Worm (Caenorhabditis elegans) whole organism, L2 larva: Measurements from ENCODE around the gene srw-51.

ENCODE experiments used
- F13H6.1 ChIP-seq: sonication (generic microtip); optimal IDR thresholded peaks from 2 replicates; lab custom pipeline; 2016; ENCODE audit warnings: missing genetic modification characterization, missing compliant biosample characterization
- R02D3.7 ChIP-seq: fragments of 150-350 bp; optimal IDR thresholded peaks from 2 replicates; lab custom pipeline; 2014; ENCODE audit warnings: missing biosample characterization, missing genetic modification characterization
- alr-1 ChIP-seq: fragments of 150-350 bp; optimal IDR thresholded peaks from 2 replicates; lab custom pipeline; 2014; ENCODE audit warnings: missing biosample characterization, missing genetic modification characterization
- blmp-1 ChIP-seq: sonication (generic microtip); optimal IDR thresholded peaks from 2 replicates; lab custom pipeline; 2017; ENCODE audit warnings: missing genetic modification characterization, mild to moderate bottlenecking, missing compliant biosample characterization, antibody characterized with exemption, moderate library complexity; ENCODE audit not compliant: insufficient read depth
- ceh-16 ChIP-seq: fragments of 150-350 bp; optimal IDR thresholded peaks from 2 replicates; lab custom pipeline; 2014; ENCODE audit warnings: missing biosample characterization, missing genetic modification characterization
- ceh-82 ChIP-seq: fragments of 150-350 bp; optimal IDR thresholded peaks from 2 replicates; lab custom pipeline; 2014; ENCODE audit warnings: missing biosample characterization, missing genetic modification characterization
- crh-2 ChIP-seq: sonication (generic microtip); optimal IDR thresholded peaks from 2 replicates; lab custom pipeline; 2017; ENCODE audit warnings: missing biosample characterization, missing genetic modification characterization
- dmd-4 ChIP-seq: sonication (generic microtip); optimal IDR thresholded peaks from 2 replicates; lab custom pipeline; 2017; ENCODE audit warnings: missing biosample characterization, missing genetic modification characterization
- elt-1 ChIP-seq: fragments of 150-350 bp; optimal IDR thresholded peaks from 2 replicates; lab custom pipeline; 2014; ENCODE audit warnings: missing biosample characterization, missing genetic modification characterization
- elt-3 ChIP-seq: sonication (generic microtip); optimal IDR thresholded peaks from 2 replicates; lab custom pipeline; 2017; ENCODE audit warnings: missing biosample characterization, missing genetic modification characterization
- gmeb-1 ChIP-seq: fragments of 150-350 bp; optimal IDR thresholded peaks from 2 replicates; lab custom pipeline; 2014; ENCODE audit warnings: missing biosample characterization, missing genetic modification characterization
- lin-13 ChIP-seq: fragments of 150-350 bp; optimal IDR thresholded peaks from 2 replicates; lab custom pipeline; 2014; ENCODE audit warnings: missing biosample characterization, missing genetic modification reagents, missing genetic modification characterization
- lin-39 ChIP-seq: fragments of 150-350 bp; optimal IDR thresholded peaks from 2 replicates; lab custom pipeline; 2014; ENCODE audit warnings: missing biosample characterization, missing genetic modification reagents, missing genetic modification characterization
- lsy-2 ChIP-seq, 2 experiments: fragments of 150-350 bp in 1 of 2; sonication (generic microtip) in 1 of 2; optimal IDR thresholded peaks; 2 replicates each; lab custom pipeline; 2014 to 2017; ENCODE audit warnings: missing biosample characterization in 2 of 2, missing genetic modification characterization in 2 of 2
- mab-5 ChIP-seq: fragments of 150-350 bp; optimal IDR thresholded peaks from 2 replicates; lab custom pipeline; 2014; ENCODE audit warnings: missing biosample characterization, missing genetic modification characterization
- mbf-1 ChIP-seq: sonication (generic microtip); optimal IDR thresholded peaks from 2 replicates; lab custom pipeline; 2017; ENCODE audit warnings: missing biosample characterization, missing genetic modification characterization
- mdl-1 ChIP-seq, 2 experiments: fragments of 150-350 bp in 1 of 2; sonication (generic microtip) in 1 of 2; optimal IDR thresholded peaks; 2 replicates each; lab custom pipeline; 2017; ENCODE audit warnings: missing biosample characterization in 2 of 2, missing genetic modification characterization in 2 of 2
- nhr-11 ChIP-seq: fragments of 150-350 bp; optimal IDR thresholded peaks from 2 replicates; lab custom pipeline; 2014; ENCODE audit warnings: missing biosample characterization, missing genetic modification characterization
- nhr-12 ChIP-seq: fragments of 150-350 bp; optimal IDR thresholded peaks from 2 replicates; lab custom pipeline; 2014; ENCODE audit warnings: missing biosample characterization, missing genetic modification characterization
- nhr-21 ChIP-seq: fragments of 150-350 bp; optimal IDR thresholded peaks from 2 replicates; lab custom pipeline; 2014; ENCODE audit warnings: missing biosample characterization, missing genetic modification characterization
- nhr-23 ChIP-seq: fragments of 150-350 bp; optimal IDR thresholded peaks from 2 replicates; lab custom pipeline; 2014; ENCODE audit warnings: missing biosample characterization, missing genetic modification reagents, missing genetic modification characterization
- nhr-237 ChIP-seq: fragments of 150-350 bp; optimal IDR thresholded peaks from 2 replicates; lab custom pipeline; 2014; ENCODE audit warnings: missing biosample characterization, missing genetic modification characterization
- nhr-25 ChIP-seq: fragments of 150-350 bp; sonication (generic microtip); optimal IDR thresholded peaks from 3 replicates; lab custom pipeline; 2014; ENCODE audit warnings: missing biosample characterization, missing genetic modification characterization
- nhr-6 ChIP-seq: fragments of 150-350 bp; optimal IDR thresholded peaks from 2 replicates; lab custom pipeline; 2014; ENCODE audit warnings: missing biosample characterization, missing genetic modification characterization
- nhr-77 ChIP-seq: fragments of 150-350 bp; optimal IDR thresholded peaks from 2 replicates; lab custom pipeline; 2014; ENCODE audit warnings: missing biosample characterization, missing genetic modification characterization
- peb-1 ChIP-seq: fragments of 150-350 bp; optimal IDR thresholded peaks from 2 replicates; lab custom pipeline; 2014; ENCODE audit warnings: missing biosample characterization, missing genetic modification characterization
- sem-4 ChIP-seq: fragments of 150-350 bp; optimal IDR thresholded peaks from 2 replicates; lab custom pipeline; 2014; ENCODE audit warnings: missing biosample characterization, missing genetic modification reagents, missing genetic modification characterization
- sma-3 ChIP-seq: sonication (generic microtip); optimal IDR thresholded peaks from 2 replicates; lab custom pipeline; 2016; ENCODE audit warnings: missing genetic modification reagents, missing genetic modification characterization, missing compliant biosample characterization
- sma-9 ChIP-seq, 2 experiments: fragments of 150-350 bp in 1 of 2; sonication (generic microtip) in 1 of 2; optimal IDR thresholded peaks; 2 replicates each; lab custom pipeline; 2014 to 2016; ENCODE audit warnings: missing genetic modification characterization in 2 of 2, mild to moderate bottlenecking in 1 of 2, missing biosample characterization in 1 of 2, missing compliant biosample characterization in 1 of 2, missing genetic modification reagents in 1 of 2, moderate library complexity in 1 of 2
- snpc-4 ChIP-seq: fragments of 150-350 bp; optimal IDR thresholded peaks from 2 replicates; lab custom pipeline; 2014; ENCODE audit warnings: missing biosample characterization, missing genetic modification characterization
- unc-39 ChIP-seq: fragments of 150-350 bp; optimal IDR thresholded peaks from 2 replicates; lab custom pipeline; 2014; ENCODE audit warnings: missing biosample characterization, missing genetic modification characterization
- unc-62 ChIP-seq: fragments of 150-350 bp; optimal IDR thresholded peaks from 2 replicates; lab custom pipeline; 2014; ENCODE audit warnings: missing biosample characterization, missing genetic modification reagents, missing genetic modification characterization
- ztf-4 ChIP-seq: fragments of 150-350 bp; optimal IDR thresholded peaks from 2 replicates; lab custom pipeline; 2014; ENCODE audit warnings: missing biosample characterization, missing genetic modification characterization

Gene srw-51

DNA sequence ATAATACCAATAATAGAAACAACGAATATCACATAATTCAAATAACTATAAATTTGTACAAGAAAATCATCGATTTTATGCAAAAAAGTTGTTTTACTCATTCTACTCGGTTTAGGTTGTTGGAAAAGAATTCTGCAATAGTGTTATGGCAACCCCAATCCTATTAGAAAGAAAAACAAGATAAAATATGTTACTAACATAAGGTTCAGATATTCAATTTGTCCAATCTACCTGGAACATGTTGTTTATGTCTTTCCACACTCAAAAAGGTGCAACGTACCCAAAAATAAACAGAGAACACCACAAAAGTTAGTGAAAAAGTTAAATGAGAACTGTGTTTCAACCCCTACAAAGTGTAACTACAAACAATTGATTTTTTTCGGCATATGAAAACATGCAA lies at the start of gene srw-51:
Gene srw-51, minus strand, starts transcription at position 101 of the 400 bp plus-strand sequence.
- TF ChIP-seq nhr-77 (tag; lab: Kevin White, UChicago) (no peak), blmp-1 (tag; lab: Kevin White, UChicago) (no peak), elt-3 (tag; lab: Kevin White, UChicago) (no peak), mdl-1 (tag; optimal IDR thresholded peaks at IDR 0.05; lab: Kevin White, UChicago) (no peak), gmeb-1 (tag; lab: Kevin White, UChicago) (no peak), crh-2 (tag; lab: Kevin White, UChicago) (no peak), ztf-4 (tag; lab: Kevin White, UChicago) (no peak), lsy-2 (tag; optimal IDR thresholded peaks at IDR 0.05; lab: Kevin White, UChicago) (no peak), nhr-11 (tag; lab: Kevin White, UChicago) (no peak), mab-5 (tag; lab: Kevin White, UChicago) (no peak), alr-1 (tag; lab: Kevin White, UChicago) (no peak), unc-62 (GFP tag; lab: Kevin White, UChicago) (no peak), ceh-82 (tag; lab: Kevin White, UChicago) (no peak), ceh-16 (tag; lab: Kevin White, UChicago) (no peak), peb-1 (tag; lab: Kevin White, UChicago) (no peak), nhr-12 (tag; lab: Kevin White, UChicago) (no peak), mbf-1 (tag; lab: Kevin White, UChicago) (no peak), sem-4 (no peak), nhr-25 (tag; lab: Kevin White, UChicago) (no peak)

ce11 chrV:17220345-17220744 lies 49.6 kb upstream of the srw-51 start, which contains the start of gene srh-109:
Gene srh-109, minus strand, starts transcription at chrV:17220445.
- TF ChIP-seq sma-9 (GFP tag; optimal IDR thresholded peaks at IDR 0.05; lab: Kevin White, UChicago), result no peak
- TF ChIP-seq sma-9 (tag; optimal IDR thresholded peaks at IDR 0.05; lab: Kevin White, UChicago), result no peak
- TF ChIP-seq snpc-4, result no peak
- no peak for TF ChIP-seq unc-39 (tag; lab: Kevin White, UChicago)
- TF ChIP-seq unc-62 (GFP tag; lab: Kevin White, UChicago), result no peak
- no peak for TF ChIP-seq gmeb-1 (tag; lab: Kevin White, UChicago)

DNA sequence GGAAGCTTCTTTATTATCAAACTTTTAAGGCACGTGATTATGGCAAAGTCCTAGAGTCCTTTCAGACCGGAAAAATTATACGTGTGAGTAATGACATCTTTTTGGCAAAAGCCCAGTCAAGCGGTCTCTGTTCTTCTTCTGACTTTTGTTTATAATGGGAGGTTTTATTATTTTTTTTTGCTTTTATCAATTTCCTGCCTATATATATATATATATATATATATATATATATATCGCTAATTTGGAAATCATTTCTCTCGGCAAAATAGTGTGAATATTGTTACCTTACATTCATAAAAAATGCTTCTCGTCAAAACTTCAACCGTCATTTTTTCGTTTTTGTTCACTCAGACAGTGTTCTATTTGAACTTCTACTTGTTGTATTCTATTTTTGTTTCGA lies 47.0 kb upstream of the srw-51 start, which contains the start of gene srbc-62:
Gene srbc-62, plus strand, starts transcription at position 301 of the 400 bp plus-strand sequence.
- TF ChIP-seq mbf-1 (tag; lab: Kevin White, UChicago) (no peak), lin-39 (tag; lab: Kevin White, UChicago) (no peak), dmd-4 (tag; lab: Kevin White, UChicago) (no peak), mab-5 (tag; lab: Kevin White, UChicago) (no peak)

DNA sequence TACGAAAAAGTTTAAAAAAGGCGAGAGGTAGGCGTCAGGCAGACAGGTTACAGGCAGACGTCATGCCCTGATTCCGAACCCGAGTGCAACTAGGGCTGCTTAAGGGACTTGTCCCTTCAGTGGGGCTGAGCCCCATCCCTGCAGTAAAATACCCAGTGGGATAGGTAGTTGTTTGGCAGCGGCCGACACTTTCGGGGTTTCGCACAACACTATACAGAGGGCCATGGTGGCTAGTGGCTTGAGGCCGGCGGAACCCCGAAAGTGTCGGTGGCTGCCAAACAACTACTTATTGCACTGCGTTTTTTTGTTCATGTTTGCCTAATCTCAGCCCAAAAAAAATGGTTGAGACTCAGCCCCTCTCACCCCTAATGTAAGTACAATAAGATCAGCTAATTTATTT lies 44.9 kb upstream of the srw-51 start:
- TF ChIP-seq sma-3 (GFP tag; lab: Kevin White, UChicago), result no peak
- no peak for TF ChIP-seq nhr-21 (tag; lab: Kevin White, UChicago)
- TF ChIP-seq nhr-77 (tag; lab: Kevin White, UChicago), result no peak
- no peak for TF ChIP-seq blmp-1 (tag; lab: Kevin White, UChicago)
- no peak for TF ChIP-seq ceh-82 (tag; lab: Kevin White, UChicago)
- no peak for TF ChIP-seq F13H6.1 (tag; lab: Kevin White, UChicago)
- TF ChIP-seq nhr-6, result no peak
- no peak for TF ChIP-seq ztf-4 (tag; lab: Kevin White, UChicago)
- TF ChIP-seq elt-1, result no peak
- no peak for TF ChIP-seq gmeb-1 (tag; lab: Kevin White, UChicago)
- no peak for TF ChIP-seq lsy-2 (tag; optimal IDR thresholded peaks at IDR 0.05; lab: Kevin White, UChicago)
- TF ChIP-seq nhr-23 (tag; lab: Kevin White, UChicago), result no peak

ce11 chrV:17212743-17213142 lies 42.0 kb upstream of the srw-51 start, which contains the start of gene srh-113:
Gene srh-113, plus strand, starts transcription at chrV:17213043.
- TF ChIP-seq sem-4 (no peak), lin-39 (tag; lab: Kevin White, UChicago) (no peak), gmeb-1 (tag; lab: Kevin White, UChicago) (no peak), nhr-237 (tag; lab: Kevin White, UChicago) (no peak), R02D3.7 (no peak), nhr-6 (no peak), lin-13 (no peak), lsy-2 (tag; optimal IDR thresholded peaks at IDR 0.05; lab: Kevin White, UChicago) (no peak), ztf-4 (tag; lab: Kevin White, UChicago) (no peak)
